Worm (Caenorhabditis elegans) whole organism, young adult: ENCODE data around the gene oac-2.

ENCODE experiments used
- F23B12.7 ChIP-seq: sonication (generic microtip); optimal IDR thresholded peaks from 2 replicates; lab custom pipeline; 2017; ENCODE audit warnings: missing genetic modification characterization, mild to moderate bottlenecking, missing compliant biosample characterization, antibody characterized with exemption, moderate library complexity; ENCODE audit not compliant: insufficient read depth
- F33H1.4 ChIP-seq: fragments of 200-800 bp; sonication (Bioruptor generic); IDR thresholded peaks from 2 replicates; pipeline ENCODE4 v1.3.6; 2022; ENCODE audit warnings: missing genetic modification reagents, missing genetic modification characterization, missing compliant biosample characterization
- F52B5.7 ChIP-seq: sonication (generic microtip); optimal IDR thresholded peaks from 2 replicates; lab custom pipeline; 2016; ENCODE audit warnings: mild to moderate bottlenecking, missing genetic modification characterization, missing compliant biosample characterization
- Y67H2A.10 ChIP-seq: fragments of 200-800 bp; sonication (Bioruptor generic); conservative IDR thresholded peaks from 2 replicates; pipeline ENCODE4 v1.3.6; 2022; ENCODE audit warnings: missing genetic modification reagents, missing genetic modification characterization, missing compliant biosample characterization
- Y79H2A.3 ChIP-seq: fragments of 200-800 bp; sonication (Bioruptor generic); conservative IDR thresholded peaks from 2 replicates; pipeline ENCODE4 v1.3.6; 2022; ENCODE audit warnings: missing genetic modification reagents, missing genetic modification characterization, missing compliant biosample characterization
- ZK185.1 ChIP-seq: sonication (generic microtip); optimal IDR thresholded peaks from 2 replicates; lab custom pipeline; 2016; ENCODE audit warnings: mild to moderate bottlenecking, missing genetic modification characterization, missing compliant biosample characterization; ENCODE audit not compliant: poor library complexity, severe bottlenecking
- aptf-2 ChIP-seq: fragments of 200-800 bp; sonication (Bioruptor generic); conservative IDR thresholded peaks from 2 replicates; pipeline ENCODE4 v1.3.6; 2022; ENCODE audit warnings: missing genetic modification reagents, missing genetic modification characterization, missing compliant biosample characterization
- attf-3 ChIP-seq: fragments of 200-800 bp; sonication (Bioruptor generic); conservative IDR thresholded peaks from 2 replicates; pipeline ENCODE4 v1.3.6; 2022; ENCODE audit warnings: missing genetic modification reagents, missing genetic modification characterization, missing compliant biosample characterization
- bed-1 ChIP-seq: fragments of 200-800 bp; sonication (Bioruptor generic); IDR thresholded peaks from 2 replicates; pipeline ENCODE4 v1.3.6; 2022; ENCODE audit warnings: missing genetic modification reagents, missing genetic modification characterization, missing compliant biosample characterization
- ccch-3 ChIP-seq: fragments of 200-800 bp; sonication (Bioruptor generic); optimal IDR thresholded peaks from 2 replicates; lab custom pipeline; 2018; ENCODE audit warnings: mild to moderate bottlenecking, missing genetic modification characterization, missing compliant biosample characterization
- ceh-27 ChIP-seq: fragments of 200-800 bp; sonication (Bioruptor generic); optimal IDR thresholded peaks from 2 replicates; lab custom pipeline; 2018; ENCODE audit warnings: mild to moderate bottlenecking, missing genetic modification characterization, moderate library complexity, missing compliant biosample characterization
- chd-7 ChIP-seq: sonication (generic microtip); optimal IDR thresholded peaks from 2 replicates; lab custom pipeline; 2016; ENCODE audit warnings: mild to moderate bottlenecking, missing genetic modification characterization, moderate library complexity, missing compliant biosample characterization
- dox-1 ChIP-seq: fragments of 200-800 bp; sonication (Bioruptor generic); IDR thresholded peaks from 2 replicates; pipeline ENCODE4 v1.3.6; 2022; ENCODE audit warnings: missing genetic modification reagents, missing genetic modification characterization, missing compliant biosample characterization
- dpl-1 ChIP-seq: fragments of 150-350 bp; optimal IDR thresholded peaks from 2 replicates; lab custom pipeline; 2014; ENCODE audit warnings: missing biosample characterization, missing genetic modification reagents, missing genetic modification characterization
- efl-1 ChIP-seq: fragments of 150-350 bp; optimal IDR thresholded peaks from 2 replicates; lab custom pipeline; 2014; ENCODE audit warnings: missing biosample characterization, missing genetic modification reagents, missing genetic modification characterization
- egl-44 ChIP-seq: fragments of 200-800 bp; sonication (Bioruptor generic); IDR thresholded peaks from 2 replicates; pipeline ENCODE4 v1.3.6; 2022; ENCODE audit warnings: missing genetic modification reagents, missing genetic modification characterization, missing compliant biosample characterization
- egrh-3 ChIP-seq: fragments of 200-800 bp; sonication (Bioruptor generic); IDR thresholded peaks from 2 replicates; pipeline ENCODE4 v1.3.6; 2022; ENCODE audit warnings: missing genetic modification reagents, missing genetic modification characterization, missing compliant biosample characterization
- hlh-12 ChIP-seq: sonication (generic microtip); optimal IDR thresholded peaks from 2 replicates; lab custom pipeline; 2016; ENCODE audit warnings: missing genetic modification characterization, missing compliant biosample characterization
- hlh-26 ChIP-seq: fragments of 200-800 bp; sonication (Bioruptor generic); conservative IDR thresholded peaks from 2 replicates; pipeline ENCODE4 v1.3.6; 2022; ENCODE audit warnings: missing genetic modification reagents, missing genetic modification characterization, missing compliant biosample characterization
- hmg-1.2 ChIP-seq: fragments of 200-800 bp; sonication (Bioruptor generic); IDR thresholded peaks from 2 replicates; pipeline ENCODE4 v1.3.6; 2022; ENCODE audit warnings: missing genetic modification reagents, missing genetic modification characterization, missing compliant biosample characterization
- lag-1 ChIP-seq: fragments of 200-800 bp; sonication (Bioruptor generic); IDR thresholded peaks from 2 replicates; pipeline ENCODE4 v1.3.6; 2022; ENCODE audit warnings: missing genetic modification reagents, missing genetic modification characterization, missing compliant biosample characterization
- lin-26 ChIP-seq: fragments of 200-800 bp; sonication (Bioruptor generic); IDR thresholded peaks from 2 replicates; pipeline ENCODE4 v1.3.6; 2022; ENCODE audit warnings: missing genetic modification reagents, missing genetic modification characterization, missing compliant biosample characterization
- lin-35 ChIP-seq, 3 experiments: fragments of 150-350 bp in 2 of 3; sonication (generic microtip) in 1 of 3; optimal IDR thresholded peaks; 2 replicates each; lab custom pipeline; 2014 to 2018; ENCODE audit warnings: missing biosample characterization in 3 of 3, missing genetic modification characterization in 3 of 3, missing genetic modification reagents in 3 of 3
- lsy-27 ChIP-seq: sonication (generic microtip); optimal IDR thresholded peaks from 2 replicates; lab custom pipeline; 2017; ENCODE audit warnings: missing genetic modification characterization, mild to moderate bottlenecking, missing compliant biosample characterization, antibody characterized with exemption, missing genotype, borderline replicate concordance; ENCODE audit not compliant: insufficient read depth
- madf-10 ChIP-seq: sonication (generic microtip); optimal IDR thresholded peaks from 2 replicates; lab custom pipeline; 2016; ENCODE audit warnings: mild to moderate bottlenecking, missing genetic modification characterization, missing compliant biosample characterization
- madf-3 ChIP-seq: fragments of 200-800 bp; sonication (Bioruptor generic); IDR thresholded peaks from 2 replicates; pipeline ENCODE4 v1.3.6; 2022; ENCODE audit warnings: missing genetic modification reagents, missing genetic modification characterization, missing compliant biosample characterization
- madf-8 ChIP-seq: fragments of 200-800 bp; sonication (Bioruptor generic); conservative IDR thresholded peaks from 2 replicates; pipeline ENCODE4 v1.3.6; 2022; ENCODE audit warnings: missing genetic modification reagents, missing genetic modification characterization, missing compliant biosample characterization
- mcd-1 ChIP-seq: fragments of 200-800 bp; sonication (Bioruptor generic); IDR thresholded peaks from 2 replicates; pipeline ENCODE4 v1.3.6; 2022; ENCODE audit warnings: missing genetic modification reagents, missing genetic modification characterization, missing compliant biosample characterization
- mes-4 ChIP-seq: sonication (generic microtip); optimal IDR thresholded peaks from 2 replicates; lab custom pipeline; 2016; ENCODE audit warnings: missing genotype, missing genetic modification characterization, missing compliant biosample characterization
- nfya-1 ChIP-seq: sonication (generic microtip); optimal IDR thresholded peaks from 2 replicates; lab custom pipeline; 2017; ENCODE audit warnings: antibody characterized with exemption, missing compliant biosample characterization, missing genetic modification characterization, borderline replicate concordance; ENCODE audit not compliant: insufficient read depth
- nhr-120 ChIP-seq: fragments of 200-800 bp; sonication (Bioruptor generic); IDR thresholded peaks from 2 replicates; pipeline ENCODE4 v1.3.6; 2022; ENCODE audit warnings: missing genetic modification characterization, missing compliant biosample characterization
- nhr-90 ChIP-seq: sonication (generic microtip); optimal IDR thresholded peaks from 2 replicates; lab custom pipeline; 2016; ENCODE audit warnings: missing genotype, mild to moderate bottlenecking, missing genetic modification characterization, missing compliant biosample characterization
- pbrm-1 ChIP-seq: fragments of 200-800 bp; sonication (Bioruptor generic); IDR thresholded peaks from 2 replicates; pipeline ENCODE4 v1.3.6; 2022; ENCODE audit warnings: missing genetic modification reagents, missing genetic modification characterization, missing compliant biosample characterization
- pha-4 ChIP-seq: fragments of 150-350 bp; sonication (generic microtip); optimal IDR thresholded peaks from 2 replicates; lab custom pipeline; 2014; ENCODE audit warnings: missing biosample characterization, missing genetic modification reagents, missing genetic modification characterization
- rcor-1 ChIP-seq: fragments of 200-800 bp; sonication (Bioruptor generic); IDR thresholded peaks from 2 replicates; pipeline ENCODE4 v1.3.6; 2022; ENCODE audit warnings: missing genetic modification reagents, missing genetic modification characterization, missing compliant biosample characterization
- repo-1 ChIP-seq: sonication (generic microtip); optimal IDR thresholded peaks from 2 replicates; lab custom pipeline; 2017; ENCODE audit warnings: mild to moderate bottlenecking, missing genetic modification characterization, missing compliant biosample characterization
- sea-2 ChIP-seq: fragments of 200-800 bp; sonication (Bioruptor generic); IDR thresholded peaks from 2 replicates; pipeline ENCODE4 v1.3.6; 2022; ENCODE audit warnings: missing genetic modification characterization, missing compliant biosample characterization
- snpc-4 ChIP-seq, 5 experiments: fragments of 150-350 bp in 1 of 5; sonication (generic microtip) in 4 of 5; optimal IDR thresholded peaks; 2 replicates each; lab custom pipeline; 2014 to 2018; ENCODE audit warnings: missing genetic modification characterization in 5 of 5, missing biosample characterization in 3 of 5, antibody characterized with exemption in 2 of 5, mild to moderate bottlenecking in 2 of 5, missing compliant biosample characterization in 2 of 5, missing genotype in 2 of 5, moderate library complexity in 2 of 5, missing genetic modification reagents in 1 of 5
- tlf-1 ChIP-seq: fragments of 200-800 bp; sonication (Bioruptor generic); optimal IDR thresholded peaks from 2 replicates; lab custom pipeline; 2018; ENCODE audit warnings: mild to moderate bottlenecking, missing genetic modification characterization, missing compliant biosample characterization
- unc-62 ChIP-seq: fragments of 150-350 bp; optimal IDR thresholded peaks from 2 replicates; lab custom pipeline; 2014; ENCODE audit warnings: missing biosample characterization, missing genetic modification reagents, missing genetic modification characterization
- ztf-22 ChIP-seq: fragments of 200-800 bp; sonication (Bioruptor generic); optimal IDR thresholded peaks from 2 replicates; lab custom pipeline; 2018; ENCODE audit warnings: mild to moderate bottlenecking, missing genetic modification characterization, moderate library complexity, missing compliant biosample characterization
- ztf-26 ChIP-seq: sonication (generic microtip); optimal IDR thresholded peaks from 2 replicates; lab custom pipeline; 2017; ENCODE audit warnings: missing genetic modification characterization, missing compliant biosample characterization

Gene oac-2

ce11 chrV:3431535-3431990, 43.4 kb downstream of the oac-2 start, which contains the start of the genes T20D4.19 and srj-9:
Gene T20D4.19 (minus strand): TSS chrV:3431635.
Gene srj-9 (plus strand): TSS chrV:3431940.
- no peak for TF ChIP-seq ccch-3 (GFP tag; lab: Kevin White, UChicago)
- 0 out of 2 replicates have a peak, but pooled peaks have one; percentile 51 for TF ChIP-seq madf-3 (GFP tag; lab: Robert Waterston, UW)
- TF ChIP-seq Y79H2A.3 = no peak

DNA sequence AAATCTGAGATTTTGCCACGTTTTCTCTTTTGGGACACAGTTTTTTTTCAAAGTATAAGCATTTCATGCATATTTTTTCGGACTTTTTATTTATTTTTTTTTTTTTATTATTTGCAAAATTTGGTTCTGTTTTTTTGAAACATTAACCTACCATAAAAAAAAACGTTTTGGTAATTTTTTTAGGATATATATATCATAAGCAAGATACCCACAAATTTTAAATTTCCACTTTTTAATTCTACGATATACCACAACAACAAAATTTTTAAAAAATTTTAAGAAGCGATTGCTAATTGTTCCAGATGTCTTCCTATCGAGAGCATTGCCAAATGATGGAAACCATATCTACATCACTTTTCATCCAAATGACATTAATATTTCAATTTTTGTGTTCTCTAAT, 46.2 kb downstream of the oac-2 start, which contains the start of gene srab-20:
Gene srab-20 (plus strand): TSS at position 301 of the 400 bp plus-strand sequence.
- TF ChIP-seq nhr-120 (GFP tag; lab: Robert Waterston, UW) (no peak), bed-1 (GFP tag; lab: Robert Waterston, UW) (no peak), pbrm-1 (GFP tag; lab: Robert Waterston, UW) (no peak), chd-7 (no peak), ztf-26 (tag; lab: Kevin White, UChicago) (no peak), nfya-1 (tag; lab: Kevin White, UChicago) (no peak), F52B5.7 (no peak), aptf-2 (GFP tag; lab: Robert Waterston, UW) (no peak), repo-1 (tag; lab: Kevin White, UChicago) (no peak), hlh-12 (tag; lab: Kevin White, UChicago) (no peak), ZK185.1 (tag; lab: Kevin White, UChicago) (no peak), hmg-1.2 (GFP tag; lab: Robert Waterston, UW) (no peak), lin-26 (GFP tag; lab: Robert Waterston, UW) (no peak), egl-44 (no peak), lsy-27 (no peak), rcor-1 (GFP tag; lab: Robert Waterston, UW) (no peak), attf-3 (GFP tag; lab: Robert Waterston, UW) (no peak), Y67H2A.10 (GFP tag; lab: Robert Waterston, UW) (no peak)

ce11 chrV:3426076-3426475, 48.8 kb downstream of the oac-2 start, which contains the start of gene srab-22:
Gene srab-22 (plus strand): TSS chrV:3426376.
- TF ChIP-seq F23B12.7 (tag; lab: Kevin White, UChicago) (no peak), snpc-4 (GFP tag; optimal IDR thresholded peaks at IDR 0.05; lab: Kevin White, UChicago) (no peak), snpc-4 (tag; optimal IDR thresholded peaks at IDR 0.05; lab: Kevin White, UChicago) (no peak), efl-1 (GFP tag; lab: Kevin White, UChicago) (no peak), pha-4 (tag; lab: Kevin White, UChicago) (no peak), lin-35 (GFP tag; optimal IDR thresholded peaks at IDR 0.05; lab: Kevin White, UChicago) (no peak), egrh-3 (GFP tag; lab: Robert Waterston, UW) (no peak), hlh-12 (tag; lab: Kevin White, UChicago) (no peak), sea-2 (GFP tag; lab: Robert Waterston, UW) (no peak), ztf-26 (tag; lab: Kevin White, UChicago) (no peak), ztf-22 (no peak), lag-1 (GFP tag; lab: Robert Waterston, UW) (no peak), ceh-27 (GFP tag; lab: Kevin White, UChicago) (no peak), dox-1 (GFP tag; lab: Robert Waterston, UW) (no peak)

DNA sequence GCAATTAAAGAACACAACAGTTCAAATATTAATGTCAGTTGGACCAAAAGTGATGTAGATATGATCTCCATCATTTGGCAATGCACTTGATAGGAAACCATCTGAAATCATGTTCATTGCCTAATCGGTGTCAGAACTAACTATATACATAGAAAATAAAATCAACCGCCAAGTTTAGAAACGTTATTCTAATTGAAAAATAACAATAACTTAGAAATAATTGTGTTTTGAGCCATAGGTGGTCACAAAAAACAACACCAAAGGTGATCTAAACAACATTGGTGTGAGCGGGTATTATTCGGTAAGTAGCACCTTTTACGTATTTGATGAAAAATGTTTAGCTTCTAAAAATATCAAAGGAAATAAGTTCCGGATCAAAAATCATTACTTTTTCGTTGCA, 50.6 kb downstream of the oac-2 start, which contains the start of gene srab-21:
Gene srab-21 (minus strand): TSS at position 101 of the 400 bp plus-strand sequence.
- TF ChIP-seq tlf-1 (GFP tag; lab: Kevin White, UChicago) = no peak
- TF ChIP-seq madf-8 (GFP tag; lab: Robert Waterston, UW) = no peak
- no peak for TF ChIP-seq mcd-1 (GFP tag; lab: Robert Waterston, UW)
- no peak for TF ChIP-seq nhr-90 (tag; lab: Kevin White, UChicago)
- no peak for TF ChIP-seq madf-10
- TF ChIP-seq F33H1.4 (GFP tag; lab: Robert Waterston, UW) = no peak
- TF ChIP-seq dpl-1 = no peak
- no peak for TF ChIP-seq hlh-26 (GFP tag; lab: Robert Waterston, UW)
- no peak for TF ChIP-seq hmg-1.2 (GFP tag; lab: Robert Waterston, UW)
- TF ChIP-seq lag-1 (GFP tag; lab: Robert Waterston, UW) = no peak
- TF ChIP-seq repo-1 (tag; lab: Kevin White, UChicago) = no peak
- no peak for TF ChIP-seq bed-1 (GFP tag; lab: Robert Waterston, UW)
- no peak for TF ChIP-seq unc-62
- no peak for TF ChIP-seq mes-4
- no peak for TF ChIP-seq snpc-4 (GFP tag; optimal IDR thresholded peaks at IDR 0.05; lab: Kevin White, UChicago)
- TF ChIP-seq snpc-4 (tag; optimal IDR thresholded peaks at IDR 0.05; lab: Kevin White, UChicago) = no peak
